Worm (Caenorhabditis elegans) whole organism, mixed stage, embryonic: Measurements from ENCODE around the gene sul-2.

Source experiments
- M03D4.4 ChIP-seq: sonication (generic microtip); optimal IDR thresholded peaks from 2 replicates; lab custom pipeline; 2017; ENCODE audit warnings: mild to moderate bottlenecking, missing genetic modification characterization, missing compliant biosample characterization
- bed-3 ChIP-seq: fragments of 200-800 bp; sonication (Bioruptor generic); optimal IDR thresholded peaks from 3 replicates; lab custom pipeline; 2018; ENCODE audit warnings: mild to moderate bottlenecking, missing genetic modification characterization, moderate library complexity, missing compliant biosample characterization
- blmp-1 ChIP-seq: fragments of 150-350 bp; optimal IDR thresholded peaks from 2 replicates; lab custom pipeline; 2014; ENCODE audit warnings: missing biosample characterization, missing genetic modification characterization
- ceh-39 ChIP-seq: fragments of 150-350 bp; optimal IDR thresholded peaks from 2 replicates; lab custom pipeline; 2014; ENCODE audit warnings: missing biosample characterization, missing genetic modification characterization
- ceh-43 ChIP-seq: fragments of 200-800 bp; sonication (Bioruptor generic); optimal IDR thresholded peaks from 2 replicates; lab custom pipeline; 2018; ENCODE audit warnings: mild to moderate bottlenecking, missing genetic modification characterization, moderate library complexity, missing compliant biosample characterization
- ceh-83 ChIP-seq: fragments of 200-800 bp; sonication (Bioruptor generic); optimal IDR thresholded peaks from 2 replicates; lab custom pipeline; 2018; ENCODE audit warnings: mild to moderate bottlenecking, missing genetic modification characterization, missing compliant biosample characterization
- ces-1 ChIP-seq: fragments of 150-350 bp; optimal IDR thresholded peaks from 2 replicates; lab custom pipeline; 2014; ENCODE audit warnings: missing biosample characterization, missing genetic modification reagents, missing genetic modification characterization
- cnd-1 ChIP-seq: fragments of 200-800 bp; sonication (Bioruptor generic); optimal IDR thresholded peaks from 2 replicates; lab custom pipeline; 2018; ENCODE audit warnings: mild to moderate bottlenecking, missing genetic modification characterization, missing compliant biosample characterization
- elt-3 ChIP-seq: fragments of 150-350 bp; optimal IDR thresholded peaks from 2 replicates; lab custom pipeline; 2014; ENCODE audit warnings: missing biosample characterization, missing genetic modification characterization
- flh-1 ChIP-seq: fragments of 200-800 bp; sonication (Bioruptor generic); optimal IDR thresholded peaks from 2 replicates; lab custom pipeline; 2018; ENCODE audit warnings: mild to moderate bottlenecking, missing genetic modification characterization, moderate library complexity, missing compliant biosample characterization
- ham-2 ChIP-seq: fragments of 200-800 bp; sonication (Bioruptor generic); optimal IDR thresholded peaks from 2 replicates; lab custom pipeline; 2018; ENCODE audit warnings: mild to moderate bottlenecking, missing genetic modification characterization, missing compliant biosample characterization
- hlh-1 ChIP-seq: fragments of 150-350 bp; optimal IDR thresholded peaks from 2 replicates; lab custom pipeline; 2014; ENCODE audit warnings: missing biosample characterization, missing genetic modification reagents, missing genetic modification characterization
- lin-13 ChIP-seq: fragments of 150-350 bp; optimal IDR thresholded peaks from 2 replicates; lab custom pipeline; 2014; ENCODE audit warnings: missing biosample characterization, missing genetic modification characterization
- lin-32 ChIP-seq: fragments of 200-800 bp; sonication (Bioruptor generic); optimal IDR thresholded peaks from 2 replicates; lab custom pipeline; 2018; ENCODE audit warnings: mild to moderate bottlenecking, missing genetic modification characterization, missing compliant biosample characterization
- lsy-2 ChIP-seq: fragments of 150-350 bp; optimal IDR thresholded peaks from 2 replicates; lab custom pipeline; 2014; ENCODE audit warnings: missing biosample characterization, missing genetic modification characterization
- mab-5 ChIP-seq: fragments of 150-350 bp; optimal IDR thresholded peaks from 2 replicates; lab custom pipeline; 2014; ENCODE audit warnings: missing biosample characterization, missing genetic modification characterization
- mep-1 ChIP-seq: fragments of 150-350 bp; optimal IDR thresholded peaks from 2 replicates; lab custom pipeline; 2017; ENCODE audit warnings: missing biosample characterization, missing genetic modification reagents, missing genetic modification characterization, inconsistent platforms
- nhr-12 ChIP-seq: fragments of 150-350 bp; optimal IDR thresholded peaks from 2 replicates; lab custom pipeline; 2014; ENCODE audit warnings: missing biosample characterization, missing genetic modification characterization
- nhr-2 ChIP-seq: fragments of 150-350 bp; optimal IDR thresholded peaks from 2 replicates; lab custom pipeline; 2014; ENCODE audit warnings: missing biosample characterization, missing genetic modification characterization
- nhr-237 ChIP-seq: fragments of 150-350 bp; optimal IDR thresholded peaks from 2 replicates; lab custom pipeline; 2014; ENCODE audit warnings: missing biosample characterization, missing genetic modification characterization
- nhr-76 ChIP-seq: sonication (generic microtip); optimal IDR thresholded peaks from 2 replicates; lab custom pipeline; 2017; ENCODE audit warnings: missing biosample characterization, missing genetic modification characterization
- pha-4 ChIP-seq: fragments of 150-350 bp; optimal IDR thresholded peaks from 2 replicates; lab custom pipeline; 2018; ENCODE audit warnings: missing biosample characterization, missing genetic modification reagents, missing genetic modification characterization
- sem-2 ChIP-seq: fragments of 200-800 bp; sonication (Bioruptor generic); optimal IDR thresholded peaks from 2 replicates; lab custom pipeline; 2018; ENCODE audit warnings: mild to moderate bottlenecking, missing genetic modification characterization, missing compliant biosample characterization
- sptf-1 ChIP-seq: sonication (generic microtip); optimal IDR thresholded peaks from 2 replicates; lab custom pipeline; 2017; ENCODE audit warnings: mild to moderate bottlenecking, missing genetic modification characterization, moderate library complexity, missing compliant biosample characterization
- tbx-8 ChIP-seq: fragments of 200-800 bp; sonication (Bioruptor generic); optimal IDR thresholded peaks from 2 replicates; lab custom pipeline; 2018; ENCODE audit warnings: mild to moderate bottlenecking, missing genetic modification characterization, moderate library complexity, missing compliant biosample characterization
- unc-120 ChIP-seq: sonication (generic microtip); optimal IDR thresholded peaks from 2 replicates; lab custom pipeline; 2017; ENCODE audit warnings: missing genetic modification characterization, missing compliant biosample characterization; ENCODE audit not compliant: poor library complexity, severe bottlenecking
- unc-39 ChIP-seq: fragments of 150-350 bp; optimal IDR thresholded peaks from 2 replicates; lab custom pipeline; 2014; ENCODE audit warnings: missing biosample characterization, missing genetic modification characterization
- unc-62 ChIP-seq: fragments of 150-350 bp; optimal IDR thresholded peaks from 2 replicates; lab custom pipeline; 2014; ENCODE audit warnings: missing biosample characterization, missing genetic modification reagents, missing genetic modification characterization
- zip-8 ChIP-seq: fragments of 150-350 bp; optimal IDR thresholded peaks from 2 replicates; lab custom pipeline; 2014; ENCODE audit warnings: missing biosample characterization, missing genetic modification characterization

sul-2 gene

ce11 chrV:8178914-8179542 is 21.5 kb downstream of the sul-2 start, which contains the start of gene srp-7:
Gene srp-7 (plus strand): TSS chrV:8179126.
- TF ChIP-seq nhr-237 (tag; lab: Kevin White, UChicago) = peak; percentile 22
- TF ChIP-seq ces-1 (GFP tag; lab: Kevin White, UChicago) = peak; percentile 63
- no peak for TF ChIP-seq bed-3

ce11 chrV:8183384-8183783 is 25.8 kb downstream of the sul-2 start, which contains the start of gene srp-8:
Gene srp-8 (plus strand): TSS chrV:8183684.
- TF ChIP-seq nhr-76 (tag; lab: Kevin White, UChicago) = no peak
- TF ChIP-seq, all 35 proteins: peak for 0

ce11 chrV:8185737-8186136 is 28.2 kb downstream of the sul-2 start, which contains the start of gene F20D6.2:
Gene F20D6.2 (plus strand): TSS chrV:8186037.
- no peak for TF ChIP-seq mep-1 (tag; lab: Kevin White, UChicago)
- no peak for TF ChIP-seq cnd-1 (tag; lab: Kevin White, UChicago)
- TF ChIP-seq lsy-2 (tag; lab: Kevin White, UChicago) = no peak
- no peak for TF ChIP-seq unc-62 (GFP tag; lab: Kevin White, UChicago)
- TF ChIP-seq nhr-2 (tag; lab: Kevin White, UChicago) = no peak
- no peak for TF ChIP-seq ceh-83 (GFP tag; lab: Kevin White, UChicago)
- TF ChIP-seq mab-5 (tag; lab: Kevin White, UChicago) = no peak
- TF ChIP-seq nhr-76 (tag; lab: Kevin White, UChicago) = no peak
- TF ChIP-seq elt-3 (tag; lab: Kevin White, UChicago) = no peak
- no peak for TF ChIP-seq pha-4 (tag; lab: Kevin White, UChicago)
- no peak for TF ChIP-seq ceh-39
- no peak for TF ChIP-seq lin-32 (GFP tag; lab: Kevin White, UChicago)
- no peak for TF ChIP-seq bed-3
- no peak for TF ChIP-seq ceh-43 (GFP tag; lab: Kevin White, UChicago)
- no peak for TF ChIP-seq lin-13
- no peak for TF ChIP-seq blmp-1 (tag; lab: Kevin White, UChicago)
- TF ChIP-seq nhr-237 (tag; lab: Kevin White, UChicago) = no peak
- TF ChIP-seq zip-8 (tag; lab: Kevin White, UChicago) = no peak
- no peak for TF ChIP-seq sem-2 (GFP tag; lab: Kevin White, UChicago)
- TF ChIP-seq, all 35 proteins: peak for 0

- TF ChIP-seq pha-4 (tag; lab: Kevin White, UChicago) (no peak), zip-8 (tag; lab: Kevin White, UChicago) (no peak), sptf-1 (tag; lab: Kevin White, UChicago) (no peak), ceh-83 (GFP tag; lab: Kevin White, UChicago) (no peak), unc-39 (tag; lab: Kevin White, UChicago) (no peak), lin-32 (GFP tag; lab: Kevin White, UChicago) (no peak), tbx-8 (no peak), ceh-39 (no peak), flh-1 (GFP tag; lab: Kevin White, UChicago) (no peak)
These were observed 30.9 kb downstream of the sul-2 start, which contains the start of gene F20D6.15 for ce11 chrV:8188421-8188820. Gene F20D6.15 (minus strand): TSS chrV:8188467.

- TF ChIP-seq ham-2 = no peak
- no peak for TF ChIP-seq nhr-12 (tag; lab: Kevin White, UChicago)
- no peak for TF ChIP-seq ceh-83 (GFP tag; lab: Kevin White, UChicago)
- TF ChIP-seq M03D4.4 (tag; lab: Kevin White, UChicago) = no peak
- no peak for TF ChIP-seq unc-120 (tag; lab: Kevin White, UChicago)
- no peak for TF ChIP-seq lin-13
- no peak for TF ChIP-seq hlh-1 (tag; lab: Kevin White, UChicago)
- TF ChIP-seq nhr-76 (tag; lab: Kevin White, UChicago) = no peak
- TF ChIP-seq ces-1 (GFP tag; lab: Kevin White, UChicago) = no peak
- TF ChIP-seq flh-1 (GFP tag; lab: Kevin White, UChicago) = no peak
- TF ChIP-seq lsy-2 (tag; lab: Kevin White, UChicago) = no peak
- no peak for TF ChIP-seq tbx-8
- no peak for TF ChIP-seq zip-8 (tag; lab: Kevin White, UChicago)
These were observed 32.5 kb downstream of the sul-2 start, which contains the start of gene F20D6.12 for ce11 chrV:8190016-8190415. Gene F20D6.12 (minus strand): TSS chrV:8190116.
